Worm (Caenorhabditis elegans): ENCODE results near the gene cutc-1.
A peak's percentile ranks its signal among the peaks of the same experiment; 100 is the strongest.

The cutc-1 gene

ce11 chrIII:8356407-8356881 lies 47.0 kb downstream of the cutc-1 start (continued):
- TF ChIP-seq egl-44 (GFP tag; IDR thresholded peaks at IDR 0.05): 0 out of 2 replicates have a peak, but pooled peaks have one; percentile 25
- no peak for TF ChIP-seq nfya-1 (tag; optimal IDR thresholded peaks at IDR 0.05; ENCODE audit: borderline replicate concordance, insufficient read depth)
- TF ChIP-seq nhr-120 (GFP tag; IDR thresholded peaks at IDR 0.05): no peak
- TF ChIP-seq pbrm-1 (GFP tag; IDR thresholded peaks at IDR 0.05): no peak
- no peak for TF ChIP-seq C17E4.6 (GFP tag; IDR thresholded peaks at IDR 0.05)
- TF ChIP-seq hlh-12 (tag; optimal IDR thresholded peaks at IDR 0.05): no peak
- peak; percentile 22 for TF ChIP-seq die-1 (tag; optimal IDR thresholded peaks at IDR 0.05)
- no peak for TF ChIP-seq attf-6 (GFP tag; IDR thresholded peaks at IDR 0.05)
- TF ChIP-seq ZK185.1 (tag; optimal IDR thresholded peaks at IDR 0.05; ENCODE audit: poor library complexity, severe bottlenecking): peak; percentile 53
- TF ChIP-seq ekl-4 (GFP tag; IDR thresholded peaks at IDR 0.05): peak; percentile 65; the same call in 1 of the 2 replicates
- no peak for TF ChIP-seq lag-1 (GFP tag; IDR thresholded peaks at IDR 0.05)
- peak; percentile 59 for TF ChIP-seq dox-1 (GFP tag; IDR thresholded peaks at IDR 0.05)
- peak; percentile 26 for TF ChIP-seq snpc-3.4 (tag; optimal IDR thresholded peaks at IDR 0.05)
- peak; percentile 20 for TF ChIP-seq ztf-18 (tag; optimal IDR thresholded peaks at IDR 0.05)
- no peak for TF ChIP-seq egl-18 (GFP tag; IDR thresholded peaks at IDR 0.05)
- TF ChIP-seq egrh-3 (GFP tag; IDR thresholded peaks at IDR 0.05): 0 out of 2 replicates have a peak, but pooled peaks have one; percentile 16
- TF ChIP-seq attf-5 (GFP tag; optimal IDR thresholded peaks at IDR 0.05): peak; percentile 79
- TF ChIP-seq B0035.1 (tag; optimal IDR thresholded peaks at IDR 0.05): no peak
- TF ChIP-seq K12H6.12 (tag; optimal IDR thresholded peaks at IDR 0.05): peak; percentile 73
- TF ChIP-seq cebp-1 (GFP tag; IDR thresholded peaks at IDR 0.05): no peak
- TF ChIP-seq cebp-1 (tag; optimal IDR thresholded peaks at IDR 0.05): peak; percentile 77
- no peak for TF ChIP-seq mxl-1 (tag; optimal IDR thresholded peaks at IDR 0.05)
- no peak for TF ChIP-seq ztf-3 (GFP tag; optimal IDR thresholded peaks at IDR 0.05)
- TF ChIP-seq snpc-1.3 (tag; optimal IDR thresholded peaks at IDR 0.05; ENCODE audit: insufficient read depth): peak; percentile 12
- no peak for TF ChIP-seq aptf-2 (GFP tag; conservative IDR thresholded peaks at IDR 0.05)
- no peak for TF ChIP-seq lin-26 (GFP tag; IDR thresholded peaks at IDR 0.05)
- TF ChIP-seq ceh-100 (GFP tag; IDR thresholded peaks at IDR 0.05): no peak
- TF ChIP-seq hsf-1 (GFP tag; IDR thresholded peaks at IDR 0.05): no peak; the same call in 1 of the 2 replicates
- TF ChIP-seq madf-10 (tag; optimal IDR thresholded peaks at IDR 0.05): peak; percentile 54
- no peak for TF ChIP-seq ceh-58 (GFP tag; IDR thresholded peaks at IDR 0.05)
- TF ChIP-seq hlh-26 (GFP tag; conservative IDR thresholded peaks at IDR 0.05): no peak
- no peak for TF ChIP-seq ztf-6 (GFP tag; IDR thresholded peaks at IDR 0.05)
- no peak for TF ChIP-seq Y67H2A.10 (GFP tag; conservative IDR thresholded peaks at IDR 0.05)
- TF ChIP-seq rcor-1 (GFP tag; IDR thresholded peaks at IDR 0.05): no peak
- no peak for TF ChIP-seq efl-1 (GFP tag; optimal IDR thresholded peaks at IDR 0.05)
- no peak for TF ChIP-seq fkh-3 (tag; optimal IDR thresholded peaks at IDR 0.05)
- 0 out of 2 replicates have a peak, but pooled peaks have one; percentile 40 for TF ChIP-seq Y53G8AR.9 (GFP tag; conservative IDR thresholded peaks at IDR 0.05)
- TF ChIP-seq ceh-91 (GFP tag; IDR thresholded peaks at IDR 0.05): no peak
- TF ChIP-seq him-1 (tag; optimal IDR thresholded peaks at IDR 0.05): no peak
- no peak for TF ChIP-seq hmg-20 (GFP tag; IDR thresholded peaks at IDR 0.05)
- TF ChIP-seq Y79H2A.3 (GFP tag; conservative IDR thresholded peaks at IDR 0.05): no peak
- no peak for TF ChIP-seq rec-8 (tag; optimal IDR thresholded peaks at IDR 0.05)
- TF ChIP-seq pha-4 (tag; optimal IDR thresholded peaks at IDR 0.05): no peak
- TF ChIP-seq mes-4 (tag; optimal IDR thresholded peaks at IDR 0.05): no peak
- no peak for TF ChIP-seq nhr-90 (tag; optimal IDR thresholded peaks at IDR 0.05)
- TF ChIP-seq lin-54 (GFP tag; optimal IDR thresholded peaks at IDR 0.05): no peak
- no peak for TF ChIP-seq Y53F4B.3 (GFP tag; IDR thresholded peaks at IDR 0.05)
- TF ChIP-seq D2030.7 (GFP tag; IDR thresholded peaks at IDR 0.05): no peak
- no peak for TF ChIP-seq sdz-38 (tag; optimal IDR thresholded peaks at IDR 0.05)

Measured in whole organism, young adult.